Worm (Caenorhabditis elegans): ENCODE data around the gene nhr-126.
A peak's percentile ranks its signal among the peaks of the same experiment; 100 is the strongest.

The nhr-126 gene

ce11 chrV:2216927-2217326, 12.0 kb upstream of the nhr-126 start:
- TF ChIP-seq elt-1 (tag; optimal IDR thresholded peaks at IDR 0.05) (no peak), egl-5 (tag; optimal IDR thresholded peaks at IDR 0.05) (no peak), ceh-82 (tag; optimal IDR thresholded peaks at IDR 0.05) (no peak), lsy-12 (tag; optimal IDR thresholded peaks at IDR 0.05) (no peak), nhr-67 (tag; optimal IDR thresholded peaks at IDR 0.05) (no peak), fkh-2 (tag; optimal IDR thresholded peaks at IDR 0.05) (no peak), eor-1 (tag; optimal IDR thresholded peaks at IDR 0.05) (no peak), unc-39 (tag; optimal IDR thresholded peaks at IDR 0.05) (no peak), nhr-23 (tag; optimal IDR thresholded peaks at IDR 0.05) (no peak)

ce11 chrV:2218803-2219202, 10.1 kb upstream of the nhr-126 start, which contains the start of gene nhr-56:
Gene nhr-56 (plus strand): TSS chrV:2219004.
- TF ChIP-seq fos-1 (tag; optimal IDR thresholded peaks at IDR 0.05) (no peak), eor-1 (tag; optimal IDR thresholded peaks at IDR 0.05) (no peak), daf-12 (tag; optimal IDR thresholded peaks at IDR 0.05) (no peak), nfya-1 (tag; optimal IDR thresholded peaks at IDR 0.05; ENCODE audit: insufficient read depth) (peak; percentile 16), elt-3 (tag; optimal IDR thresholded peaks at IDR 0.05) (no peak), nhr-23 (tag; optimal IDR thresholded peaks at IDR 0.05) (peak; percentile 69), pqm-1 (tag; optimal IDR thresholded peaks at IDR 0.05) (peak; percentile 56), jun-1 (tag; optimal IDR thresholded peaks at IDR 0.05) (peak; percentile 5), fkh-2 (tag; optimal IDR thresholded peaks at IDR 0.05) (no peak), tbx-2 (tag; optimal IDR thresholded peaks at IDR 0.05) (no peak), nhr-12 (tag; optimal IDR thresholded peaks at IDR 0.05) (no peak), nhr-28 (tag; optimal IDR thresholded peaks at IDR 0.05) (no peak), nhr-43 (tag; optimal IDR thresholded peaks at IDR 0.05; ENCODE audit: poor library complexity, severe bottlenecking) (peak; percentile 14), elt-2 (tag; optimal IDR thresholded peaks at IDR 0.05) (peak; percentile 64), pha-4 (tag; optimal IDR thresholded peaks at IDR 0.05) (peak; percentile 98), elt-1 (tag; optimal IDR thresholded peaks at IDR 0.05) (no peak)

- TF ChIP-seq nhr-28 (tag; optimal IDR thresholded peaks at IDR 0.05) = no peak
Observed at ce11 chrV:2221764-2222163, 7.1 kb upstream of the nhr-126 start, which contains the start of gene nhr-128. Gene nhr-128 (plus strand): TSS chrV:2222064.

ce11 chrV:2225130-2225529, 3.8 kb upstream of the nhr-126 start, which contains the start of gene nhr-103:
Gene nhr-103 (plus strand): TSS chrV:2225430.
- TF ChIP-seq fkh-10 (GFP tag; optimal IDR thresholded peaks at IDR 0.05) = no peak
- no peak for TF ChIP-seq pqm-1 (tag; optimal IDR thresholded peaks at IDR 0.05)
- no peak for TF ChIP-seq snpc-4 (tag; optimal IDR thresholded peaks at IDR 0.05)
- no peak for TF ChIP-seq sea-2 (GFP tag; optimal IDR thresholded peaks at IDR 0.05)
- no peak for TF ChIP-seq nhr-67 (tag; optimal IDR thresholded peaks at IDR 0.05)
- TF ChIP-seq ZK546.5 (tag; optimal IDR thresholded peaks at IDR 0.05) = no peak
- no peak for TF ChIP-seq pha-4 (tag; optimal IDR thresholded peaks at IDR 0.05)
- no peak for TF ChIP-seq lin-15B (tag; optimal IDR thresholded peaks at IDR 0.05)
- TF ChIP-seq elt-1 (tag; optimal IDR thresholded peaks at IDR 0.05) = no peak

ce11 chrV:2226903-2227302, 2.0 kb upstream of the nhr-126 start, which contains the start of gene nhr-18:
Gene nhr-18 (plus strand): TSS chrV:2227203.
- TF ChIP-seq nhr-11 (tag; optimal IDR thresholded peaks at IDR 0.05) (no peak), tbx-2 (tag; optimal IDR thresholded peaks at IDR 0.05) (no peak), nhr-77 (tag; optimal IDR thresholded peaks at IDR 0.05) (no peak), fkh-10 (GFP tag; optimal IDR thresholded peaks at IDR 0.05) (no peak), skn-1 (tag; optimal IDR thresholded peaks at IDR 0.05) (no peak), ztf-4 (tag; optimal IDR thresholded peaks at IDR 0.05) (no peak), hmg-11 (tag; optimal IDR thresholded peaks at IDR 0.05) (no peak), ceh-28 (tag; optimal IDR thresholded peaks at IDR 0.05) (no peak), zag-1 (tag; optimal IDR thresholded peaks at IDR 0.05) (no peak), fos-1 (tag; optimal IDR thresholded peaks at IDR 0.05) (no peak), lsy-12 (tag; optimal IDR thresholded peaks at IDR 0.05) (no peak)

ce11 chrV:2230912-2231311, 2.0 kb downstream of the nhr-126 start, which contains the start of gene nhr-134:
Gene nhr-134 (plus strand): TSS chrV:2231223.
- no peak for TF ChIP-seq unc-62 (GFP tag; optimal IDR thresholded peaks at IDR 0.05)
- TF ChIP-seq snpc-4 (tag; optimal IDR thresholded peaks at IDR 0.05) = peak; percentile 34
- TF ChIP-seq elt-2 (tag; optimal IDR thresholded peaks at IDR 0.05) = peak; percentile 53
- TF ChIP-seq pha-4 (tag; optimal IDR thresholded peaks at IDR 0.05) = peak; percentile 63
- TF ChIP-seq ceh-9 (tag; optimal IDR thresholded peaks at IDR 0.05) = no peak
- TF ChIP-seq nhr-67 (tag; optimal IDR thresholded peaks at IDR 0.05) = no peak
